Worm (Caenorhabditis elegans) whole organism, late embryonic: Measurements from ENCODE around the gene W09G12.6.

Experiments
- ama-1 ChIP-seq: fragments of 150-350 bp; optimal IDR thresholded peaks from 2 replicates; lab custom pipeline; 2014
- ceh-18 ChIP-seq: sonication (generic microtip); optimal IDR thresholded peaks from 2 replicates; lab custom pipeline; 2016; ENCODE audit warnings: missing genetic modification characterization, missing compliant biosample characterization
- dmd-4 ChIP-seq: sonication (generic microtip); optimal IDR thresholded peaks from 2 replicates; lab custom pipeline; 2016; ENCODE audit warnings: borderline replicate concordance, missing genetic modification characterization, missing compliant biosample characterization
- elt-2 ChIP-seq: sonication (generic microtip); optimal IDR thresholded peaks from 2 replicates; lab custom pipeline; 2016; ENCODE audit warnings: missing genetic modification reagents, missing genetic modification characterization, missing compliant biosample characterization
- eyg-1 ChIP-seq: sonication (generic microtip); optimal IDR thresholded peaks from 2 replicates; lab custom pipeline; 2016; ENCODE audit warnings: missing genotype, missing genetic modification characterization, missing compliant biosample characterization
- hlh-30 ChIP-seq: sonication (generic microtip); optimal IDR thresholded peaks from 2 replicates; lab custom pipeline; 2017; ENCODE audit warnings: antibody characterized with exemption, missing genetic modification characterization, missing compliant biosample characterization; ENCODE audit not compliant: insufficient read depth
- nhr-11 ChIP-seq: fragments of 150-350 bp; optimal IDR thresholded peaks from 2 replicates; lab custom pipeline; 2014; ENCODE audit warnings: missing biosample characterization, missing genetic modification characterization
- odd-2 ChIP-seq: sonication (generic microtip); optimal IDR thresholded peaks from 2 replicates; lab custom pipeline; 2017; ENCODE audit warnings: antibody characterized with exemption, mild to moderate bottlenecking, missing genetic modification characterization, missing compliant biosample characterization
- ttx-3 ChIP-seq: sonication (generic microtip); optimal IDR thresholded peaks from 2 replicates; lab custom pipeline; 2016; ENCODE audit warnings: missing genetic modification reagents, missing genetic modification characterization, missing compliant biosample characterization
- unc-42 ChIP-seq: sonication (generic microtip); optimal IDR thresholded peaks from 2 replicates; lab custom pipeline; 2016; ENCODE audit warnings: missing genotype, missing genetic modification characterization, missing compliant biosample characterization
- ztf-16 ChIP-seq: sonication (generic microtip); optimal IDR thresholded peaks from 2 replicates; lab custom pipeline; 2017; ENCODE audit warnings: missing genetic modification characterization, missing compliant biosample characterization

DNA sequence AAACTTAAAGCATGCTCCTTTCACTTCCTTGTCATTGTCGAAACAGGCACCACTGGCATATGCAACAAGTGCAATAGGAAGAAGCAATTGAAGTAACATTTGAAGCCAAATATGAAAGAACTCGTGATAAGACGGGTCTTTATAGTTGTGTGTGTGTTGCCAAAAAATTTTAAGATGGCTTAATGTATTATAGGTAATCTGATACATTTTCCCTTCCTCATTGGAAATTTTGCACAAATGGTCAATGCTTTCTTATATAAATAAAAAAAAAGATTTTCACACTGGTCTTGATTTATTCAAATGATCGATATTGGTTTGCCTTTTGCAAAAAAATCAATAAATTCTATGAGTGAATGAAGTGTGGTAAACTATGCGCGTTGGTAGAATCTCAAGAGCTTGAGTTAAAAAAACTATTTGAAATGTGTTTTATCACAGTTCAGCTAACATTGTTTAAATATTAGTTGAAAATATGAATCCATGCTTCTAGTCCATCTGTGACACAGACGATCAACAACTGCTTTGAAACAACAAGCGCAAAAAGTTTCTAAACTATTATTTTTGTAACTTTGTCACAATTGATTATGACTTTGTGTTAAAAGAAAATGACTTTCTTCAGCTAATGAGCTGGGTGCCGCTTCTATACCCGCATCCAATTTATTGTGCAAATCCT lies 19.7 kb downstream of the W09G12.6 start, which contains the start of the genes clec-166 and F38A1.6:
- TF ChIP-seq ztf-16 (tag; lab: Kevin White, UChicago) (no peak), ttx-3 (tag; lab: Kevin White, UChicago) (no peak), unc-42 (tag; lab: Kevin White, UChicago) (no peak), ama-1 (lab: Kevin White, UChicago) (no peak), ceh-18 (tag; lab: Kevin White, UChicago) (no peak), nhr-11 (tag; lab: Kevin White, UChicago) (no peak), hlh-30 (tag; lab: Kevin White, UChicago) (no peak), elt-2 (tag; lab: Kevin White, UChicago) (no peak), eyg-1 (tag; lab: Kevin White, UChicago) (no peak), dmd-4 (tag; lab: Kevin White, UChicago) (no peak), odd-2 (tag; lab: Kevin White, UChicago) (no peak)
